Fruit fly (Drosophila melanogaster) Kc167 (cell line): Measurements from ENCODE around the gene CG12986.

Experiments used
- Myc ChIP-seq: fragments of >200 bp; optimal IDR thresholded peaks from 2 replicates; lab custom pipeline; 2017; ENCODE audit warnings: missing external identifiers
- Sin3A ChIP-seq: fragments of >200 bp; optimal IDR thresholded peaks from 2 replicates; lab custom pipeline; 2018; ENCODE audit warnings: missing external identifiers
- h ChIP-seq: fragments of >200 bp; optimal IDR thresholded peaks from 3 replicates; lab custom pipeline; 2018; ENCODE audit warnings: missing external identifiers
- insv ChIP-seq: fragments of >200 bp; optimal IDR thresholded peaks from 3 replicates; lab custom pipeline; 2018; ENCODE audit warnings: missing external identifiers
- psq ChIP-seq: fragments of >200 bp; optimal IDR thresholded peaks from 2 replicates; lab custom pipeline; 2017; ENCODE audit warnings: missing external identifiers
- ttk ChIP-seq: sonication (Bioruptor generic); optimal IDR thresholded peaks from 2 replicates; lab custom pipeline; 2017; ENCODE audit warnings: missing external identifiers

DNA sequence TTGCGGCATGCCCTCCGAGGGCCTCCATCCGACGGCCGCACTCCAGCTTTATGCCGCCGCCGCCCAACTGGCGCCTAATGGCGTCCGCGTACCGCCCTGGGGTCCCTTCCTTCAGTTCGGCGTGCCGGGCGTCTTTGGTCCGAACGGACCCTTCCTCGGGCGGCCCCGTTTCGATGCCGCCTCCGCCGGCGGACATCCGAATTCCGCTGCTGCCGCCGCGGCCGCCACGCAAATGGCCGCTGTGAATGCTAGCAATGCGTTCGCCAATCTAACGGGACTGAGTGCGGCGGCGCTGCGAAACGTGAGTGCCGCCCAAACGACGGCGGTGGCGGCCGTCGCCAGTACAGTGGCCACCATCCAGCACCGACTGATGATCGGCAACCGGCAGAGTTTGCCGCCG lies 50.3 kb downstream of the CG12986 start:
- no peak for TF ChIP-seq insv
- no peak for TF ChIP-seq psq (lab: Kevin White, UChicago)
- no peak for TF ChIP-seq Sin3A (lab: Kevin White, UChicago)
- TF ChIP-seq Myc, result no peak
- no peak for TF ChIP-seq h (lab: Kevin White, UChicago)
- no peak for TF ChIP-seq ttk
